Worm (Caenorhabditis elegans) whole organism, L3 larva: Measurements from ENCODE around the gene F40G12.9.

ENCODE experiments used
- ceh-28 ChIP-seq: fragments of 150-350 bp; optimal IDR thresholded peaks from 2 replicates; lab custom pipeline; 2014; ENCODE audit warnings: missing biosample characterization, missing genetic modification reagents, missing genetic modification characterization
- fos-1 ChIP-seq: fragments of 150-350 bp; optimal IDR thresholded peaks from 2 replicates; lab custom pipeline; 2014; ENCODE audit warnings: missing biosample characterization, missing genetic modification characterization
- jun-1 ChIP-seq: fragments of 150-350 bp; optimal IDR thresholded peaks from 2 replicates; lab custom pipeline; 2014; ENCODE audit warnings: missing biosample characterization, missing genetic modification reagents, missing genetic modification characterization
- lin-39 ChIP-seq: fragments of 150-350 bp; optimal IDR thresholded peaks from 2 replicates; lab custom pipeline; 2018; ENCODE audit warnings: missing biosample characterization, missing genetic modification reagents, missing genetic modification characterization
- snpc-4 ChIP-seq: fragments of 150-350 bp; optimal IDR thresholded peaks from 2 replicates; lab custom pipeline; 2014; ENCODE audit warnings: missing biosample characterization, missing genetic modification characterization
- unc-62 ChIP-seq: fragments of 150-350 bp; sonication (generic microtip); optimal IDR thresholded peaks from 4 replicates; lab custom pipeline; 2014; ENCODE audit warnings: missing biosample characterization, missing genetic modification reagents, missing genetic modification characterization

DNA sequence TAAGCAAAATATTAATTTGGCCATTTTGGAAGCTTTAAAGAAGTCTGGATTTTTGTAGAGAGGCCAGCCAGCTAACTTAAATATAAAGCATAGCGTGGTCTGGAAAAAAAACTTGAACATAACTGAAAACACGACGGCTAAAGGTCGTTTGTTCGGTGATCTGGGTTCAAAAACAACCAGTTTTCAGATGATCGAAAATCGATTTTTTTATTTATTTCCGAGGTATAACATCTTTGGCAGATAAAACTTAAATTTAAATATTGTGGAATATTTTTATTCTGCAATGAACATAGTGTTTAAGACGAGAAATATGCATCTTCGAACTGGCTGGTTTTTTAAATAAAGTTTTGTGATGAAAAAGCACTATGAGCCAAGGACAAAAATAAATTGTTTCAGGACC is 13.8 kb upstream of the F40G12.9 start, which contains the start of gene F40G12.4:
- no peak for TF ChIP-seq ceh-28 (tag; lab: Kevin White, UChicago)
- no peak for TF ChIP-seq snpc-4 (tag; lab: Kevin White, UChicago)
- TF ChIP-seq fos-1 (tag; lab: Kevin White, UChicago): no peak
- TF ChIP-seq lin-39 (tag; lab: Kevin White, UChicago): no peak
- no peak for TF ChIP-seq unc-62 (GFP tag; lab: Kevin White, UChicago)
- TF ChIP-seq jun-1 (tag; lab: Kevin White, UChicago): no peak
